Worm (Caenorhabditis elegans) whole organism, early embryonic: ENCODE data around the gene K03A11.1.

ENCODE experiments used
- B0310.2 ChIP-seq: sonication (generic microtip); optimal IDR thresholded peaks from 2 replicates; lab custom pipeline; 2016; ENCODE audit warnings: mild to moderate bottlenecking, missing genetic modification characterization, missing compliant biosample characterization
- F13C5.2 ChIP-seq: sonication (generic microtip); optimal IDR thresholded peaks from 2 replicates; lab custom pipeline; 2017; ENCODE audit warnings: mild to moderate bottlenecking, missing genetic modification characterization, inconsistent platforms, missing compliant biosample characterization
- aly-1 ChIP-seq: sonication (generic microtip); optimal IDR thresholded peaks from 2 replicates; lab custom pipeline; 2016; ENCODE audit warnings: missing genetic modification characterization, missing compliant biosample characterization
- ama-1 ChIP-seq: fragments of 150-350 bp; optimal IDR thresholded peaks from 2 replicates; lab custom pipeline; 2014
- ceh-13 ChIP-seq: fragments of 200-800 bp; sonication (Bioruptor generic); optimal IDR thresholded peaks from 2 replicates; lab custom pipeline; 2018; ENCODE audit warnings: mild to moderate bottlenecking, missing genetic modification characterization, missing compliant biosample characterization
- ceh-36 ChIP-seq: sonication (generic microtip); optimal IDR thresholded peaks from 2 replicates; lab custom pipeline; 2016; ENCODE audit warnings: missing genetic modification characterization, inconsistent platforms, missing compliant biosample characterization
- ets-7 ChIP-seq: sonication (generic microtip); optimal IDR thresholded peaks from 2 replicates; lab custom pipeline; 2016; ENCODE audit warnings: missing genotype, missing genetic modification characterization, missing compliant biosample characterization
- flt-1 ChIP-seq: fragments of 200-800 bp; sonication (Bioruptor generic); IDR thresholded peaks from 2 replicates; pipeline ENCODE4 v1.3.6; 2022; ENCODE audit warnings: missing genetic modification characterization, missing compliant biosample characterization
- hmbx-1 ChIP-seq: sonication (generic microtip); optimal IDR thresholded peaks from 2 replicates; lab custom pipeline; 2016; ENCODE audit warnings: mild to moderate bottlenecking, missing genetic modification characterization, missing compliant biosample characterization
- hmg-4 ChIP-seq: fragments of 200-800 bp; sonication (Bioruptor generic); optimal IDR thresholded peaks from 2 replicates; lab custom pipeline; 2018; ENCODE audit warnings: mild to moderate bottlenecking, missing genetic modification characterization, missing compliant biosample characterization
- hnd-1 ChIP-seq: sonication (generic microtip); optimal IDR thresholded peaks from 2 replicates; lab custom pipeline; 2016; ENCODE audit warnings: missing genetic modification characterization, missing compliant biosample characterization
- pes-1 ChIP-seq: fragments of 200-800 bp; sonication (Bioruptor generic); IDR thresholded peaks from 2 replicates; pipeline ENCODE4 v1.3.6; 2022; ENCODE audit warnings: missing genetic modification reagents, missing genetic modification characterization, missing compliant biosample characterization
- scrt-1 ChIP-seq: fragments of 200-800 bp; sonication (Bioruptor generic); IDR thresholded peaks from 2 replicates; pipeline ENCODE4 v1.3.6; 2022; ENCODE audit warnings: missing genetic modification characterization, missing compliant biosample characterization
- sea-1 ChIP-seq: fragments of 200-800 bp; sonication (Bioruptor generic); conservative IDR thresholded peaks from 2 replicates; pipeline ENCODE4 v1.3.6; 2022; ENCODE audit warnings: missing genetic modification characterization, missing compliant biosample characterization
- tbx-11 ChIP-seq: fragments of 200-800 bp; sonication (Bioruptor generic); IDR thresholded peaks from 2 replicates; pipeline ENCODE4 v1.3.6; 2022; ENCODE audit warnings: missing genetic modification characterization, missing compliant biosample characterization
- tbx-37 ChIP-seq: fragments of 200-800 bp; sonication (Bioruptor generic); conservative IDR thresholded peaks from 2 replicates; pipeline ENCODE4 v1.3.6; 2022; ENCODE audit warnings: missing genetic modification reagents, missing genetic modification characterization, missing compliant biosample characterization
- tra-4 ChIP-seq: sonication (generic microtip); optimal IDR thresholded peaks from 2 replicates; lab custom pipeline; 2017; ENCODE audit warnings: missing genetic modification characterization, missing compliant biosample characterization

Gene K03A11.1

ce11 chrX:13051405-13051804 is at the start of gene K03A11.1:
TSS of gene K03A11.1 (plus strand) at chrX:13051705.
- TF ChIP-seq ceh-36 (tag; lab: Kevin White, UChicago) (no peak), hnd-1 (tag; lab: Kevin White, UChicago) (no peak), pes-1 (no peak), sea-1 (GFP tag; lab: Robert Waterston, UW) (no peak), tra-4 (tag; lab: Kevin White, UChicago) (no peak), hmbx-1 (no peak), tbx-37 (no peak), ama-1 (lab: Kevin White, UChicago) (no peak), tbx-11 (GFP tag; lab: Robert Waterston, UW) (no peak), hmg-4 (GFP tag; lab: Kevin White, UChicago) (no peak), aly-1 (tag; lab: Kevin White, UChicago) (no peak), ets-7 (tag; lab: Kevin White, UChicago) (no peak), F13C5.2 (tag; lab: Kevin White, UChicago) (no peak)

- no peak for TF ChIP-seq tbx-37
- no peak for TF ChIP-seq scrt-1 (GFP tag; lab: Robert Waterston, UW)
- TF ChIP-seq tra-4 (tag; lab: Kevin White, UChicago), result no peak
- no peak for TF ChIP-seq F13C5.2 (tag; lab: Kevin White, UChicago)
- TF ChIP-seq ets-7 (tag; lab: Kevin White, UChicago), result no peak
- no peak for TF ChIP-seq aly-1 (tag; lab: Kevin White, UChicago)
- no peak for TF ChIP-seq tbx-11 (GFP tag; lab: Robert Waterston, UW)
- TF ChIP-seq hnd-1 (tag; lab: Kevin White, UChicago), result no peak
- no peak for TF ChIP-seq flt-1 (GFP tag; lab: Robert Waterston, UW)
- no peak for TF ChIP-seq hmbx-1
- TF ChIP-seq ama-1 (lab: Kevin White, UChicago), result no peak
- no peak for TF ChIP-seq pes-1
- TF ChIP-seq hmg-4 (GFP tag; lab: Kevin White, UChicago), result no peak
- no peak for TF ChIP-seq sea-1 (GFP tag; lab: Robert Waterston, UW)
- TF ChIP-seq ceh-13 (GFP tag; lab: Kevin White, UChicago), result no peak
- no peak for TF ChIP-seq B0310.2
- TF ChIP-seq ceh-36 (tag; lab: Kevin White, UChicago), result no peak
These were observed 49.2 kb upstream of the K03A11.1 start for ce11 chrX:13002322-13002721.

ce11 chrX:13003092-13003491 is 48.4 kb upstream of the K03A11.1 start:
- TF ChIP-seq ets-7 (tag; lab: Kevin White, UChicago), result no peak
- no peak for TF ChIP-seq tbx-37
- TF ChIP-seq hmg-4 (GFP tag; lab: Kevin White, UChicago), result no peak
- TF ChIP-seq pes-1, result no peak
- no peak for TF ChIP-seq tbx-11 (GFP tag; lab: Robert Waterston, UW)
- TF ChIP-seq flt-1 (GFP tag; lab: Robert Waterston, UW), result no peak
- no peak for TF ChIP-seq hnd-1 (tag; lab: Kevin White, UChicago)
- no peak for TF ChIP-seq scrt-1 (GFP tag; lab: Robert Waterston, UW)
- TF ChIP-seq ceh-36 (tag; lab: Kevin White, UChicago), result no peak
- TF ChIP-seq tra-4 (tag; lab: Kevin White, UChicago), result no peak
- TF ChIP-seq B0310.2, result no peak
- TF ChIP-seq aly-1 (tag; lab: Kevin White, UChicago), result no peak
- TF ChIP-seq ama-1 (lab: Kevin White, UChicago), result no peak
- no peak for TF ChIP-seq hmbx-1

ce11 chrX:13004491-13005093 is 46.9 kb upstream of the K03A11.1 start:
- TF ChIP-seq ceh-36 (tag; lab: Kevin White, UChicago), result no peak
- TF ChIP-seq scrt-1 (GFP tag; lab: Robert Waterston, UW), result no peak
- TF ChIP-seq ets-7 (tag; lab: Kevin White, UChicago), result no peak

ce11 chrX:13005730-13006129 is 45.8 kb upstream of the K03A11.1 start:
- no peak for TF ChIP-seq pes-1
- TF ChIP-seq flt-1 (GFP tag; lab: Robert Waterston, UW), result no peak
- no peak for TF ChIP-seq ets-7 (tag; lab: Kevin White, UChicago)

ce11 chrX:13006328-13006727 is 45.2 kb upstream of the K03A11.1 start:
- TF ChIP-seq hnd-1 (tag; lab: Kevin White, UChicago) (no peak), pes-1 (no peak), tbx-11 (GFP tag; lab: Robert Waterston, UW) (no peak), tbx-37 (no peak), aly-1 (tag; lab: Kevin White, UChicago) (no peak), flt-1 (GFP tag; lab: Robert Waterston, UW) (no peak), hmbx-1 (no peak), tra-4 (tag; lab: Kevin White, UChicago) (no peak), hmg-4 (GFP tag; lab: Kevin White, UChicago) (no peak), ets-7 (tag; lab: Kevin White, UChicago) (no peak), ceh-36 (tag; lab: Kevin White, UChicago) (no peak), ama-1 (lab: Kevin White, UChicago) (no peak), ceh-13 (GFP tag; lab: Kevin White, UChicago) (no peak), B0310.2 (no peak), F13C5.2 (tag; lab: Kevin White, UChicago) (no peak), sea-1 (GFP tag; lab: Robert Waterston, UW) (no peak), scrt-1 (GFP tag; lab: Robert Waterston, UW) (no peak)

ce11 chrX:13006734-13007133 is 44.8 kb upstream of the K03A11.1 start:
- TF ChIP-seq hmg-4 (GFP tag; lab: Kevin White, UChicago), result no peak
- no peak for TF ChIP-seq hnd-1 (tag; lab: Kevin White, UChicago)
- TF ChIP-seq tra-4 (tag; lab: Kevin White, UChicago), result no peak
- no peak for TF ChIP-seq scrt-1 (GFP tag; lab: Robert Waterston, UW)
- no peak for TF ChIP-seq sea-1 (GFP tag; lab: Robert Waterston, UW)
- TF ChIP-seq ceh-36 (tag; lab: Kevin White, UChicago), result no peak
- TF ChIP-seq tbx-11 (GFP tag; lab: Robert Waterston, UW), result no peak
